Worm (Caenorhabditis elegans): Measurements from ENCODE around the gene rga-8.
A peak's percentile ranks its signal among the peaks of the same experiment; 100 is the strongest.

The rga-8 gene

ce11 chrX:5319214-5319838, 39.8 kb upstream of the rga-8 start (continued):
- TF ChIP-seq nhr-25 (tag; optimal IDR thresholded peaks at IDR 0.05; ENCODE audit: borderline replicate concordance, insufficient read depth), result no peak
- peak; percentile 68 for TF ChIP-seq nhr-111 (GFP tag; optimal IDR thresholded peaks at IDR 0.05)
- no peak for TF ChIP-seq tag-97 (GFP tag; IDR thresholded peaks at IDR 0.05)
- TF ChIP-seq nhr-48 (tag; optimal IDR thresholded peaks at IDR 0.05), result peak; percentile 53
- TF ChIP-seq snpc-4 (tag; optimal IDR thresholded peaks at IDR 0.05), result peak; percentile 15
- no peak for TF ChIP-seq nhr-77 (tag; optimal IDR thresholded peaks at IDR 0.05)
- peak; percentile 79; the same call in 1 of the 2 replicates for TF ChIP-seq F26F4.8 (GFP tag; conservative IDR thresholded peaks at IDR 0.05)
- no peak; the same call in 1 of the 2 replicates for TF ChIP-seq dmd-8 (GFP tag; IDR thresholded peaks at IDR 0.05)
- TF ChIP-seq F10B5.3 (tag; optimal IDR thresholded peaks at IDR 0.05), result no peak
- TF ChIP-seq dmd-9 (GFP tag; IDR thresholded peaks at IDR 0.05), result peak; percentile 64; the same call in 1 of the 2 replicates
- TF ChIP-seq snpc-1.2 (GFP tag; IDR thresholded peaks at IDR 0.05), result no peak
- peak; percentile 63 for TF ChIP-seq mxl-3 (GFP tag; optimal IDR thresholded peaks at IDR 0.05)
- no peak for TF ChIP-seq hif-1 (tag; optimal IDR thresholded peaks at IDR 0.05)
- no peak for TF ChIP-seq hlh-11 (tag; optimal IDR thresholded peaks at IDR 0.05)
- peak; percentile 61; the same call in 1 of the 2 replicates for TF ChIP-seq ZK337.2 (GFP tag; IDR thresholded peaks at IDR 0.05)
- no peak for TF ChIP-seq pqm-1 (tag; optimal IDR thresholded peaks at IDR 0.05)
- TF ChIP-seq nhr-10 (tag; optimal IDR thresholded peaks at IDR 0.05), result no peak
- peak; percentile 33; the same call in 1 of the 2 replicates for TF ChIP-seq lin-29 (GFP tag; IDR thresholded peaks at IDR 0.05)
- TF ChIP-seq ztf-7 (tag; optimal IDR thresholded peaks at IDR 0.05), result peak; percentile 68
- no peak for TF ChIP-seq spr-3 (GFP tag; optimal IDR thresholded peaks at IDR 0.05)
- no peak for TF ChIP-seq lin-39 (tag; optimal IDR thresholded peaks at IDR 0.05)
- TF ChIP-seq aly-2 (tag; optimal IDR thresholded peaks at IDR 0.05), result no peak
- TF ChIP-seq nhr-41 (GFP tag; IDR thresholded peaks at IDR 0.05), result no peak
- TF ChIP-seq nhr-6 (tag; optimal IDR thresholded peaks at IDR 0.05), result no peak
- TF ChIP-seq duxl-1 (tag; optimal IDR thresholded peaks at IDR 0.05; ENCODE audit: poor library complexity), result no peak
- TF ChIP-seq daf-16 (GFP tag; optimal IDR thresholded peaks at IDR 0.05), result peak; percentile 26 to 73
- TF ChIP-seq daf-16 (tag; optimal IDR thresholded peaks at IDR 0.05), result peak; percentile 45
- no peak for TF ChIP-seq ceh-82 (tag; optimal IDR thresholded peaks at IDR 0.05)
- no peak for TF ChIP-seq ceh-28 (tag; optimal IDR thresholded peaks at IDR 0.05)
- peak; percentile 42 for TF ChIP-seq hlh-30 (tag; optimal IDR thresholded peaks at IDR 0.05; ENCODE audit: insufficient read depth)
- TF ChIP-seq hmg-1.1 (GFP tag; IDR thresholded peaks at IDR 0.05), result peak; percentile 88
- peak; percentile 58 for TF ChIP-seq dve-1 (tag; optimal IDR thresholded peaks at IDR 0.05; ENCODE audit: insufficient read depth)
- no peak for TF ChIP-seq ceh-62 (tag; optimal IDR thresholded peaks at IDR 0.05)
- no peak for TF ChIP-seq ces-1 (GFP tag; optimal IDR thresholded peaks at IDR 0.05)
- TF ChIP-seq skn-1 (tag; optimal IDR thresholded peaks at IDR 0.05), result no peak
- peak; percentile 86; the same call in 1 of the 2 replicates for TF ChIP-seq F44E2.7 (GFP tag; IDR thresholded peaks at IDR 0.05)
- TF ChIP-seq F49E8.2 (tag; optimal IDR thresholded peaks at IDR 0.05; ENCODE audit: borderline replicate concordance), result no peak
- peak; percentile 72; the same call in 1 of the 2 replicates for TF ChIP-seq vab-7 (GFP tag; IDR thresholded peaks at IDR 0.05)
- TF ChIP-seq fkh-10 (GFP tag; optimal IDR thresholded peaks at IDR 0.05), result no peak
- peak; percentile 18 for TF ChIP-seq T20F7.1 (GFP tag; optimal IDR thresholded peaks at IDR 0.05)
- TF ChIP-seq daf-19 (GFP tag; conservative IDR thresholded peaks at IDR 0.05), result peak; percentile 77
- TF ChIP-seq zfp-3 (GFP tag; conservative IDR thresholded peaks at IDR 0.05), result no peak
- peak; percentile 61; the same call in 1 of the 2 replicates for TF ChIP-seq arid-1 (GFP tag; conservative IDR thresholded peaks at IDR 0.05)
- TF ChIP-seq T26A8.4 (GFP tag; IDR thresholded peaks at IDR 0.05), result no peak
- TF ChIP-seq egl-43 (GFP tag; IDR thresholded peaks at IDR 0.05), result no peak
- no peak; the same call in 1 of the 2 replicates for TF ChIP-seq lim-7 (GFP tag; IDR thresholded peaks at IDR 0.05)
- TF ChIP-seq nhr-102 (tag; optimal IDR thresholded peaks at IDR 0.05), result no peak
- peak; percentile 57 for TF ChIP-seq dmd-6 (GFP tag; IDR thresholded peaks at IDR 0.05)
- TF ChIP-seq ama-1 (optimal IDR thresholded peaks at IDR 0.05), result no peak
- TF ChIP-seq mdl-1 (tag; optimal IDR thresholded peaks at IDR 0.05), result no peak

Measured in whole organism, L4 larva.